Worm (Caenorhabditis elegans) whole organism, midembryonic: Measurements from ENCODE around the gene gst-26.

Experiments
- T22C8.4 ChIP-seq: fragments of 200-800 bp; sonication (Bioruptor generic); IDR thresholded peaks from 2 replicates; pipeline ENCODE4 v1.3.6; 2022; ENCODE audit warnings: missing genetic modification characterization, missing compliant biosample characterization
- cog-1 ChIP-seq: sonication (generic microtip); optimal IDR thresholded peaks from 2 replicates; lab custom pipeline; 2016; ENCODE audit warnings: missing genetic modification characterization, missing compliant biosample characterization
- flt-1 ChIP-seq: fragments of 200-800 bp; sonication (Bioruptor generic); IDR thresholded peaks from 2 replicates; pipeline ENCODE4 v1.3.6; 2022; ENCODE audit warnings: missing genetic modification characterization, missing compliant biosample characterization
- klf-2 ChIP-seq: fragments of 200-800 bp; sonication (Bioruptor generic); conservative IDR thresholded peaks from 2 replicates; pipeline ENCODE4 v1.3.6; 2022; ENCODE audit warnings: missing genetic modification reagents, missing genetic modification characterization, missing compliant biosample characterization
- ref-1 ChIP-seq: fragments of 200-800 bp; sonication (Bioruptor generic); conservative IDR thresholded peaks from 2 replicates; pipeline ENCODE4 v1.3.6; 2022; ENCODE audit warnings: missing genetic modification reagents, missing genetic modification characterization, missing compliant biosample characterization
- tab-1 ChIP-seq: fragments of 200-800 bp; sonication (Bioruptor generic); IDR thresholded peaks from 2 replicates; pipeline ENCODE4 v1.3.6; 2022; ENCODE audit warnings: missing genetic modification characterization, missing compliant biosample characterization
- ztf-23 ChIP-seq: fragments of 200-800 bp; sonication (Bioruptor generic); IDR thresholded peaks from 2 replicates; pipeline ENCODE4 v1.3.6; 2022; ENCODE audit warnings: missing genetic modification reagents, missing genetic modification characterization, missing compliant biosample characterization
- ztf-29 ChIP-seq: fragments of 200-800 bp; sonication (Bioruptor generic); IDR thresholded peaks from 2 replicates; pipeline ENCODE4 v1.3.6; 2022; ENCODE audit warnings: missing genetic modification reagents, missing genetic modification characterization, missing compliant biosample characterization

DNA sequence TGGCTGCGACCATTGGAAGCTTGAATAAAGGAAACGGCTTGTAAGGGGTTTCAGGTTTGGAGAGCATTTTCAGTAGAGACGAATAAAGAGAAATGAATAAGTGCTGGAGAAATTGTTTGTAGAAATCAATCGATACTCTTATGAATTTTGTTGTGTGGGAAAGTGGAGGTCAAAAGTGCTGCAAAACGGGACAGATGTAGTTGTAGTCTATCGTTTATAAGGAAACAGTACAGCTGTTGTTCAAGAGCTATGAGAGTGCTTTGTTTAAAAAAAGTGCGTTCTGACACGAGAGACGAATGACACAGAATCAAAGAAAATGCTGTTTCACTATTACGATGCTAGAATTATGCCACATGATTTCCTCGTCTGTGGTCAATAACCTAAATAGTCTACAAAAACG, 33.8 kb downstream of the gst-26 start, which contains the start of gene Y53F4B.62:
- TF ChIP-seq ref-1, result no peak
- no peak for TF ChIP-seq ztf-29 (GFP tag; lab: Robert Waterston, UW)
- TF ChIP-seq cog-1 (tag; lab: Kevin White, UChicago), result no peak
- no peak for TF ChIP-seq flt-1 (GFP tag; lab: Robert Waterston, UW)
- TF ChIP-seq ztf-23 (GFP tag; lab: Robert Waterston, UW), result no peak
- no peak for TF ChIP-seq klf-2 (GFP tag; lab: Robert Waterston, UW)
- TF ChIP-seq tab-1 (GFP tag; lab: Robert Waterston, UW), result no peak
- no peak for TF ChIP-seq T22C8.4
